Fruit fly (Drosophila melanogaster) whole organism, pupa: Measurements from ENCODE around the gene tkv.

ENCODE experiments used
- CG14655 ChIP-seq: fragments of 200-800 bp; sonication (Bioruptor generic); optimal IDR thresholded peaks from 3 replicates; lab custom pipeline; 2017; ENCODE audit warnings: mild to moderate bottlenecking, missing biosample characterization, missing genetic modification reagents, missing genetic modification characterization
- CG34367 ChIP-seq: fragments of 200-800 bp; sonication (Bioruptor generic); optimal IDR thresholded peaks from 2 replicates; lab custom pipeline; 2018; ENCODE audit warnings: missing biosample characterization, mild to moderate bottlenecking, missing genetic modification characterization

DNA sequence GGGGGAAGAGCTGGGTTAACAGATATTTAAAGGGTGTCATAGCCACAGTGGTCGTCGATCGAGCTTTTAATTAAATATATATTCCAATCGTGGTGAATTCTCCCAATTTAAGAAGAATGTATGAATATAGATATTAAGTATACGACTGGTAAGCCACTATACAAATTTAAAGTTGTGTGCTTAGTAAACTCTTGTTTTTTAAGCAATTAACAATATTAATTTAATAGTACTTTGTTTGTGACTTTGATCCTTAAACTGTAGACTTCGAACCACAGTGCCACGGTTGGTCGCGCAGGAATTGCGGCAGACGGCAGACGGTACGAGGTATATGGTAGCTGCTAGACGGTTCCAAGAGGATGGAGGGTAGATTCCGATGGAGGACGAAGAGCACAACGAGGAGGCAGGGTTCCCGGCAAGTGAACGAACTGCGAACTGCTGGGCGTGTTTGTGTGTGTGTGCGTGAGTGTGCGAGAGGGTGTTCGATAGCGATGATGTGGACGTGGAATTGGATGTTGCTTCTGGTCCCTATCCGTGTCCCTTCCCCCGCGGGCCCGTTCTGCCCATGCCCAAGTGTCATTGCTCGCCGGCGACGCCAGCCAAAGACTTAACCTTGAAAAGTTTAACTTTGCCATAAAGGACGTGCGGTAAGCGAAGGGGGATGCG lies 16.5 kb upstream of the tkv start:
- TF ChIP-seq CG14655 (GFP tag; lab: Kevin White, UChicago): peak; percentile 83
- TF ChIP-seq CG34367 (tag; lab: Kevin White, UChicago): peak; percentile 95
